7 fruit fly cellular contexts compared by ENCODE assay signal in genomic region chrX:8624867-8625266, dm6.
A peak's percentile ranks its signal among the peaks of the same experiment; 100 is the strongest.
TF ChIP-seq lines count a peak whose summit lies in the region.

No protein-coding gene starts in this region.

- peak; percentile 38 to 40 for TF ChIP-seq CTCF in S2 (optimal IDR thresholded peaks at IDR 0.05; lab: Kevin White, UChicago)
- TF ChIP-seq CTCF in whole organism, embryonic (GFP tag; optimal IDR thresholded peaks at IDR 0.05; lab: Kevin White, UChicago), result peak; percentile 51

TF ChIP-seq in whole organism, 6 proteins besides CTCF, POLR2A, EP300 and RAD21:
- TF ChIP-seq Dll (optimal IDR thresholded peaks at IDR 0.05; lab: Kevin White, UChicago) (peak; percentile 51), CG8478 (optimal IDR thresholded peaks at IDR 0.05; lab: Kevin White, UChicago) (peak; percentile 92), EcR (GFP tag; optimal IDR thresholded peaks at IDR 0.05; lab: Kevin White, UChicago) (no peak), usp (GFP tag; optimal IDR thresholded peaks at IDR 0.05; lab: Kevin White, UChicago) (no peak)

TF ChIP-seq in whole organism, adult, 20 proteins besides CTCF, POLR2A, EP300 and RAD21:
- no peak for TF ChIP-seq CG14711 (tag; optimal IDR thresholded peaks at IDR 0.05; lab: Kevin White, UChicago)
- TF ChIP-seq pad (GFP tag; optimal IDR thresholded peaks at IDR 0.05; lab: Kevin White, UChicago), result peak; percentile 89
- no peak for TF ChIP-seq Clk (GFP tag; optimal IDR thresholded peaks at IDR 0.05; lab: Kevin White, UChicago)
- TF ChIP-seq ovo (GFP tag; optimal IDR thresholded peaks at IDR 0.05; lab: Kevin White, UChicago), result peak; percentile 91
- TF ChIP-seq kay (GFP tag; lab: Kevin White, UChicago; ENCODE audit: borderline replicate concordance), result no peak
- TF ChIP-seq Crg-1 (GFP tag; optimal IDR thresholded peaks at IDR 0.05; lab: Kevin White, UChicago), result no peak
- no peak for TF ChIP-seq cnc (optimal IDR thresholded peaks at IDR 0.05; lab: Kevin White, UChicago)
- TF ChIP-seq Mnt (GFP tag; optimal IDR thresholded peaks at IDR 0.05; lab: Kevin White, UChicago), result peak; percentile 28
- TF ChIP-seq cic (GFP tag; optimal IDR thresholded peaks at IDR 0.05; lab: Kevin White, UChicago), result no peak
- TF ChIP-seq tj (GFP tag; optimal IDR thresholded peaks at IDR 0.05; lab: Kevin White, UChicago), result peak; percentile 21
- no peak for TF ChIP-seq CG11617 (GFP tag; optimal IDR thresholded peaks at IDR 0.05; lab: Kevin White, UChicago)
- TF ChIP-seq CG7101 (tag; optimal IDR thresholded peaks at IDR 0.05; lab: Kevin White, UChicago), result no peak
- TF ChIP-seq bab1 (GFP tag; optimal IDR thresholded peaks at IDR 0.05; lab: Kevin White, UChicago), result peak; percentile 66
TF ChIP-seq in whole organism, adult: peak in this region for 5.

TF ChIP-seq in whole organism, embryonic, 481 proteins besides CTCF, POLR2A, EP300 and RAD21 (continues in another document):
- TF ChIP-seq Nf-YC (tag; optimal IDR thresholded peaks at IDR 0.05; lab: Kevin White, UChicago) (peak; percentile 99), Deaf1 (tag; optimal IDR thresholded peaks at IDR 0.05; lab: Kevin White, UChicago) (peak; percentile 53), tna (GFP tag; IDR thresholded peaks at IDR 0.05; lab: Robert Waterston, UW; ENCODE audit: partially characterized antibody) (no peak), CG1024 (GFP tag; IDR thresholded peaks at IDR 0.05; lab: Robert Waterston, UW) (no peak), mirr (GFP tag; optimal IDR thresholded peaks at IDR 0.05; lab: Kevin White, UChicago) (peak; percentile 27), CG4424 (GFP tag; optimal IDR thresholded peaks at IDR 0.05; lab: Kevin White, UChicago) (no peak), HmgZ (tag; optimal IDR thresholded peaks at IDR 0.05; lab: Kevin White, UChicago) (peak; percentile 60), Ada2b (GFP tag; IDR thresholded peaks at IDR 0.05; lab: Robert Waterston, UW) (no peak), disco-r (GFP tag; optimal IDR thresholded peaks at IDR 0.05; lab: Kevin White, UChicago) (peak; percentile 26), CG13424 (tag; optimal IDR thresholded peaks at IDR 0.05; lab: Kevin White, UChicago) (no peak), Abd-B (GFP tag; optimal IDR thresholded peaks at IDR 0.05; lab: Kevin White, UChicago) (peak; percentile 24), CG7839 (tag; optimal IDR thresholded peaks at IDR 0.05; lab: Kevin White, UChicago) (no peak), ato (GFP tag; IDR thresholded peaks at IDR 0.05; lab: Robert Waterston, UW; ENCODE audit: partially characterized antibody) (peak; percentile 59), ap (GFP tag; IDR thresholded peaks at IDR 0.05; lab: Robert Waterston, UW) (no peak), CG16815 (GFP tag; optimal IDR thresholded peaks at IDR 0.05; lab: Kevin White, UChicago) (no peak), pb (GFP tag; optimal IDR thresholded peaks at IDR 0.05; lab: Kevin White, UChicago) (no peak), otp (GFP tag; IDR thresholded peaks at IDR 0.05; lab: Robert Waterston, UW) (0 out of 3 replicates have a peak, but pooled peaks have one; percentile 56), CG8478 (optimal IDR thresholded peaks at IDR 0.05; lab: Kevin White, UChicago) (peak; percentile 99)

TF ChIP-seq in whole organism, prepupa, 60 proteins besides CTCF, POLR2A, EP300 and RAD21:
- TF ChIP-seq dsx (GFP tag; optimal IDR thresholded peaks at IDR 0.05; lab: Kevin White, UChicago; ENCODE audit: poor library complexity, severe bottlenecking) (peak; percentile 55), CG11762 (GFP tag; optimal IDR thresholded peaks at IDR 0.05; lab: Kevin White, UChicago; ENCODE audit: insufficient read depth) (no peak), Sox14 (GFP tag; optimal IDR thresholded peaks at IDR 0.05; lab: Kevin White, UChicago) (peak; percentile 12), CG8119 (GFP tag; IDR thresholded peaks at IDR 0.05; lab: Robert Waterston, UW) (0 out of 3 replicates have a peak, but pooled peaks have one; percentile 17), ss (GFP tag; optimal IDR thresholded peaks at IDR 0.05; lab: Kevin White, UChicago) (peak in 1 of 2 experiments; percentile 19), fkh (GFP tag; optimal IDR thresholded peaks at IDR 0.05; lab: Kevin White, UChicago) (peak; percentile 87), achi (GFP tag; optimal IDR thresholded peaks at IDR 0.05; lab: Kevin White, UChicago) (no peak), CG6792 (GFP tag; optimal IDR thresholded peaks at IDR 0.05; lab: Kevin White, UChicago) (no peak), CG11902 (GFP tag; optimal IDR thresholded peaks at IDR 0.05; lab: Kevin White, UChicago) (no peak), CG3919 (GFP tag; optimal IDR thresholded peaks at IDR 0.05; lab: Kevin White, UChicago) (peak; percentile 3)

TF ChIP-seq in whole organism, pupa, 21 proteins besides CTCF, POLR2A, EP300 and RAD21:
- TF ChIP-seq CG12605 (GFP tag; IDR thresholded peaks at IDR 0.05; lab: Robert Waterston, UW) (no peak), fd96Ca (GFP tag; IDR thresholded peaks at IDR 0.05; lab: Robert Waterston, UW) (no peak; the same call in 2 of the 3 replicates), Pif1A (GFP tag; optimal IDR thresholded peaks at IDR 0.05; lab: Kevin White, UChicago) (no peak), CG32121 (GFP tag; IDR thresholded peaks at IDR 0.05; lab: Robert Waterston, UW) (peak; percentile 33; the same call in 1 of the 2 replicates), D1 (tag; optimal IDR thresholded peaks at IDR 0.05; lab: Kevin White, UChicago) (peak; percentile 47), Ets98B (GFP tag; IDR thresholded peaks at IDR 0.05; lab: Robert Waterston, UW) (peak; percentile 25; the same call in 1 of the 2 replicates), CG10348 (GFP tag; IDR thresholded peaks at IDR 0.05; lab: Robert Waterston, UW) (no peak), CG17806 (tag; optimal IDR thresholded peaks at IDR 0.05; lab: Kevin White, UChicago) (no peak), CG14655 (GFP tag; optimal IDR thresholded peaks at IDR 0.05; lab: Kevin White, UChicago) (no peak), Snoo (tag; optimal IDR thresholded peaks at IDR 0.05; lab: Kevin White, UChicago) (no peak), CG4496 (GFP tag; IDR thresholded peaks at IDR 0.05; lab: Robert Waterston, UW) (no peak; the same call in 2 of the 3 replicates), CG9948 (tag; optimal IDR thresholded peaks at IDR 0.05; lab: Kevin White, UChicago) (no peak), CG34367 (tag; optimal IDR thresholded peaks at IDR 0.05; lab: Kevin White, UChicago) (no peak)
TF ChIP-seq in whole organism, pupa: peak in this region for 3.

TF ChIP-seq in whole organism, wandering third instar larva, 38 proteins besides CTCF, POLR2A, EP300 and RAD21:
- TF ChIP-seq Myc (optimal IDR thresholded peaks at IDR 0.05; lab: Kevin White, UChicago), result peak; percentile 66
- no peak for TF ChIP-seq CrebA (GFP tag; optimal IDR thresholded peaks at IDR 0.05; lab: Kevin White, UChicago; ENCODE audit: borderline replicate concordance)
- no peak for TF ChIP-seq CG32264 (GFP tag; optimal IDR thresholded peaks at IDR 0.05; lab: Kevin White, UChicago)
- no peak for TF ChIP-seq lola (GFP tag; optimal IDR thresholded peaks at IDR 0.05; lab: Kevin White, UChicago)
- peak; percentile 42 for TF ChIP-seq Dif (GFP tag; optimal IDR thresholded peaks at IDR 0.05; lab: Kevin White, UChicago; ENCODE audit: partially characterized antibody)
- TF ChIP-seq psq (GFP tag; optimal IDR thresholded peaks at IDR 0.05; lab: Kevin White, UChicago), result peak; percentile 55
- peak; percentile 40 for TF ChIP-seq N (GFP tag; optimal IDR thresholded peaks at IDR 0.05; lab: Kevin White, UChicago)
